Worm (Caenorhabditis elegans): ENCODE results near the gene tbc-9.

- TF ChIP-seq ama-1 (optimal IDR thresholded peaks at IDR 0.05) (no peak), lin-39 (tag; optimal IDR thresholded peaks at IDR 0.05) (no peak), blmp-1 (tag; optimal IDR thresholded peaks at IDR 0.05) (no peak), lsy-2 (tag; optimal IDR thresholded peaks at IDR 0.05) (no peak), lin-13 (GFP tag; optimal IDR thresholded peaks at IDR 0.05) (no peak), sox-4 (tag; optimal IDR thresholded peaks at IDR 0.05) (no peak), nhr-11 (tag; optimal IDR thresholded peaks at IDR 0.05) (no peak), pax-3 (tag; optimal IDR thresholded peaks at IDR 0.05) (no peak), unc-62 (GFP tag; optimal IDR thresholded peaks at IDR 0.05) (no peak), snpc-4 (tag; optimal IDR thresholded peaks at IDR 0.05) (no peak), jun-1 (tag; optimal IDR thresholded peaks at IDR 0.05) (no peak), ztf-11 (tag; optimal IDR thresholded peaks at IDR 0.05) (no peak), fkh-10 (GFP tag; optimal IDR thresholded peaks at IDR 0.05) (no peak)
Measured at ce11 chrIV:13458237-13458636, 44.4 kb downstream of the tbc-9 start.
